Worm (Caenorhabditis elegans) whole organism, late embryonic: ENCODE data around the gene T26G10.3.

Experiments used
- F13H6.1 ChIP-seq: sonication (generic microtip); optimal IDR thresholded peaks from 2 replicates; lab custom pipeline; 2016; ENCODE audit warnings: missing genetic modification characterization, missing compliant biosample characterization
- K09A11.1 ChIP-seq: sonication (generic microtip); optimal IDR thresholded peaks from 2 replicates; lab custom pipeline; 2017; ENCODE audit warnings: antibody characterized with exemption, mild to moderate bottlenecking, missing genetic modification characterization, missing compliant biosample characterization; ENCODE audit not compliant: insufficient read depth
- T23F11.4 ChIP-seq: fragments of 200-800 bp; sonication (Bioruptor generic); optimal IDR thresholded peaks from 2 replicates; lab custom pipeline; 2018; ENCODE audit warnings: mild to moderate bottlenecking, missing genetic modification characterization, missing compliant biosample characterization
- Y22D7AL.16 ChIP-seq: sonication (generic microtip); optimal IDR thresholded peaks from 2 replicates; lab custom pipeline; 2016; ENCODE audit warnings: missing genetic modification characterization, missing compliant biosample characterization
- ama-1 ChIP-seq: fragments of 150-350 bp; optimal IDR thresholded peaks from 2 replicates; lab custom pipeline; 2014
- ceh-2 ChIP-seq: sonication (generic microtip); optimal IDR thresholded peaks from 2 replicates; lab custom pipeline; 2016; ENCODE audit warnings: missing genotype, missing genetic modification characterization, missing compliant biosample characterization
- fkh-10 ChIP-seq: fragments of 150-350 bp; optimal IDR thresholded peaks from 2 replicates; lab custom pipeline; 2014; ENCODE audit warnings: missing biosample characterization, missing genetic modification reagents, missing genetic modification characterization
- pax-1 ChIP-seq: fragments of 150-350 bp; optimal IDR thresholded peaks from 2 replicates; lab custom pipeline; 2014; ENCODE audit warnings: missing biosample characterization, missing genetic modification characterization
- pha-4 ChIP-seq: fragments of 150-350 bp; optimal IDR thresholded peaks from 2 replicates; lab custom pipeline; 2018; ENCODE audit warnings: missing biosample characterization, missing genetic modification reagents, missing genetic modification characterization
- tbx-2 ChIP-seq: sonication (generic microtip); optimal IDR thresholded peaks from 2 replicates; lab custom pipeline; 2016; ENCODE audit warnings: missing genetic modification characterization, missing compliant biosample characterization

- TF ChIP-seq tbx-2 (no peak), F13H6.1 (tag; lab: Kevin White, UChicago) (no peak), T23F11.4 (GFP tag; lab: Kevin White, UChicago) (no peak), fkh-10 (GFP tag; lab: Kevin White, UChicago) (no peak), K09A11.1 (tag; lab: Kevin White, UChicago) (no peak), Y22D7AL.16 (no peak), pax-1 (tag; lab: Kevin White, UChicago) (no peak), ceh-2 (tag; lab: Kevin White, UChicago) (no peak), pha-4 (tag; lab: Kevin White, UChicago) (no peak), ama-1 (lab: Kevin White, UChicago) (no peak)
Measured at ce11 chrIII:9390924-9391323, 22.3 kb downstream of the T26G10.3 start.
